Worm (Caenorhabditis elegans): ENCODE results near the gene gst-13.

ce11 chrII:9266252-9266651, 35.0 kb downstream of the gst-13 start:
- no peak for TF ChIP-seq ZK337.2 (GFP tag; IDR thresholded peaks at IDR 0.05)
- TF ChIP-seq fkh-10 (GFP tag; optimal IDR thresholded peaks at IDR 0.05), result no peak
- no peak for TF ChIP-seq F26F4.8 (GFP tag; conservative IDR thresholded peaks at IDR 0.05)
- TF ChIP-seq nhr-102 (tag; optimal IDR thresholded peaks at IDR 0.05), result no peak
- no peak for TF ChIP-seq nhr-77 (tag; optimal IDR thresholded peaks at IDR 0.05)
- no peak for TF ChIP-seq mes-2 (tag; optimal IDR thresholded peaks at IDR 0.05; ENCODE audit: poor library complexity, severe bottlenecking)
- no peak for TF ChIP-seq lin-38 (GFP tag; IDR thresholded peaks at IDR 0.05)
- no peak for TF ChIP-seq unc-130 (GFP tag; optimal IDR thresholded peaks at IDR 0.05)

Data from whole organism, L4 larva.